Worm (Caenorhabditis elegans): ENCODE data around the gene cnp-3.
"Not testable (repeated sequence)": the region's sequence is repeated elsewhere in the genome, so short reads cannot be mapped to it uniquely, and the experiment has no call there.

The cnp-3 gene

ce11 chrX:17134427-17134826, 3.5 kb downstream of the cnp-3 start, which contains the start of gene K09E3.7:
Gene K09E3.7 (minus strand): TSS chrX:17134527.
- TF ChIP-seq vab-15 (tag; optimal IDR thresholded peaks at IDR 0.05) (no peak), nhr-90 (tag; optimal IDR thresholded peaks at IDR 0.05; ENCODE audit: poor library complexity) (no peak), aha-1 (tag; optimal IDR thresholded peaks at IDR 0.05) (no peak), nhr-47 (tag; optimal IDR thresholded peaks at IDR 0.05) (no peak), C34B4.2 (tag; optimal IDR thresholded peaks at IDR 0.05) (no peak), lin-13 (GFP tag; optimal IDR thresholded peaks at IDR 0.05) (no peak), pag-3 (tag; optimal IDR thresholded peaks at IDR 0.05; ENCODE audit: borderline replicate concordance, insufficient read depth) (no peak), irx-1 (tag; optimal IDR thresholded peaks at IDR 0.05) (no peak)

ce11 chrX:17117359-17117758, 20.6 kb downstream of the cnp-3 start, which contains the start of gene K09E3.2:
Gene K09E3.2 (plus strand): TSS chrX:17117659.
- TF ChIP-seq pag-3 (tag; optimal IDR thresholded peaks at IDR 0.05; ENCODE audit: borderline replicate concordance, insufficient read depth); unc-86 (tag; optimal IDR thresholded peaks at IDR 0.05); nhr-76 (tag; optimal IDR thresholded peaks at IDR 0.05): not testable (repeated sequence)

DNA sequence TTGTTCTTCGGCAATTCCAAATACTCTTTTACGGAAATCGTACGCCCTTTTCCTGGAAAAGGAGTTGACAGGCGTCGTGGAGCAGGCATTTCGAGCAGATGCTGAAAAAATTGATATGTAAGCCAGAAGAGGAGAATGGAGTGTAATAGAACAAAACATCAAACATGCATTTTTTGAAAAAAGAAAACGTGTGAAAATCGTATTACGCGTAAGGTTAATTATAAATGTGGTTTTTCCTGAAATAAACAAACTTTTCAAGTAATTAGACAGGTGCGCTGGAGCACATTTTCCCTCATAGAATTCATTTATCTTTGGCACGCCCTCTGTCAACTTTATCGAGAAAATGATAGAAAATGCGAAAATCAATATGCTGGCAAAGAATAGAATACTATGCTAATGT, 22.8 kb downstream of the cnp-3 start, which contains the start of gene lido-6:
lido-6 (minus strand) TSS at position 101 of the 400 bp plus-strand sequence.
- TF ChIP-seq ama-1 (optimal IDR thresholded peaks at IDR 0.05) (no peak), mab-9 (GFP tag; IDR thresholded peaks at IDR 0.05) (no peak), ceh-90 (tag; optimal IDR thresholded peaks at IDR 0.05) (no peak), swsn-7 (tag; optimal IDR thresholded peaks at IDR 0.05) (no peak), zip-4 (GFP tag; optimal IDR thresholded peaks at IDR 0.05) (no peak), zag-1 (tag; optimal IDR thresholded peaks at IDR 0.05) (no peak), ces-1 (GFP tag; optimal IDR thresholded peaks at IDR 0.05) (no peak), jun-1 (tag; optimal IDR thresholded peaks at IDR 0.05) (no peak), sptf-1 (tag; optimal IDR thresholded peaks at IDR 0.05) (no peak), ztf-11 (tag; optimal IDR thresholded peaks at IDR 0.05) (no peak), hlh-17 (GFP tag; optimal IDR thresholded peaks at IDR 0.05; ENCODE audit: borderline replicate concordance) (no peak)

ce11 chrX:17110555-17110954, 27.4 kb downstream of the cnp-3 start, which contains the start of gene lido-5:
Gene lido-5 (minus strand): TSS chrX:17110655.
- no peak for TF ChIP-seq alr-1 (tag; optimal IDR thresholded peaks at IDR 0.05; ENCODE audit: borderline replicate concordance)
- no peak for TF ChIP-seq elt-2 (tag; optimal IDR thresholded peaks at IDR 0.05)
- no peak for TF ChIP-seq nhr-12 (tag; optimal IDR thresholded peaks at IDR 0.05)
- no peak for TF ChIP-seq lin-15B (tag; optimal IDR thresholded peaks at IDR 0.05)
- no peak for TF ChIP-seq nhr-19 (GFP tag; conservative IDR thresholded peaks at IDR 0.05)
- TF ChIP-seq nhr-90 (tag; optimal IDR thresholded peaks at IDR 0.05; ENCODE audit: poor library complexity) = no peak
- TF ChIP-seq sptf-1 (tag; optimal IDR thresholded peaks at IDR 0.05) = no peak
- TF ChIP-seq ceh-82 (tag; optimal IDR thresholded peaks at IDR 0.05) = no peak
- TF ChIP-seq fkh-10 (GFP tag; optimal IDR thresholded peaks at IDR 0.05) = no peak
- no peak for TF ChIP-seq ceh-88 (GFP tag; IDR thresholded peaks at IDR 0.05)
- TF ChIP-seq nhr-77 (tag; optimal IDR thresholded peaks at IDR 0.05) = no peak

ce11 chrX:17107670-17108069, 30.2 kb downstream of the cnp-3 start, which contains the start of gene lido-4:
Gene lido-4 (minus strand): TSS chrX:17107770.
- no peak for TF ChIP-seq lin-35 (GFP tag; optimal IDR thresholded peaks at IDR 0.05)
- TF ChIP-seq unc-30 (tag; optimal IDR thresholded peaks at IDR 0.05) = no peak
- no peak for TF ChIP-seq fos-1 (tag; optimal IDR thresholded peaks at IDR 0.05)
- no peak for TF ChIP-seq egl-27 (tag; optimal IDR thresholded peaks at IDR 0.05)
- TF ChIP-seq dpl-1 (GFP tag; optimal IDR thresholded peaks at IDR 0.05) = no peak
- no peak for TF ChIP-seq ets-5 (GFP tag; IDR thresholded peaks at IDR 0.05)
- TF ChIP-seq alr-1 (tag; optimal IDR thresholded peaks at IDR 0.05; ENCODE audit: borderline replicate concordance) = no peak
- no peak for TF ChIP-seq C34B4.2 (tag; optimal IDR thresholded peaks at IDR 0.05)
- no peak for TF ChIP-seq Y116A8C.19 (tag; optimal IDR thresholded peaks at IDR 0.05; ENCODE audit: borderline replicate concordance)
- no peak for TF ChIP-seq pax-3 (tag; optimal IDR thresholded peaks at IDR 0.05)
- no peak for TF ChIP-seq ztf-4 (tag; optimal IDR thresholded peaks at IDR 0.05)
- no peak for TF ChIP-seq snu-23 (GFP tag; optimal IDR thresholded peaks at IDR 0.05)
- TF ChIP-seq nhr-90 (tag; optimal IDR thresholded peaks at IDR 0.05; ENCODE audit: poor library complexity) = no peak
- no peak for TF ChIP-seq zip-4 (GFP tag; optimal IDR thresholded peaks at IDR 0.05)
- TF ChIP-seq skn-1 (tag; optimal IDR thresholded peaks at IDR 0.05) = no peak
- no peak for TF ChIP-seq nhr-237 (tag; optimal IDR thresholded peaks at IDR 0.05)
- no peak for TF ChIP-seq jun-1 (tag; optimal IDR thresholded peaks at IDR 0.05)
- no peak for TF ChIP-seq lin-15B (tag; optimal IDR thresholded peaks at IDR 0.05)
- no peak for TF ChIP-seq zag-1 (tag; optimal IDR thresholded peaks at IDR 0.05)

All from whole organism, L1 larva.